Worm (Caenorhabditis elegans) whole organism, mixed stage, embryonic: Measurements from ENCODE around the gene str-206.

ENCODE experiments used
- bed-3 ChIP-seq: fragments of 200-800 bp; sonication (Bioruptor generic); optimal IDR thresholded peaks from 3 replicates; lab custom pipeline; 2018; ENCODE audit warnings: mild to moderate bottlenecking, missing genetic modification characterization, moderate library complexity, missing compliant biosample characterization
- ceh-39 ChIP-seq: fragments of 150-350 bp; optimal IDR thresholded peaks from 2 replicates; lab custom pipeline; 2014; ENCODE audit warnings: missing biosample characterization, missing genetic modification characterization
- ces-1 ChIP-seq: fragments of 150-350 bp; optimal IDR thresholded peaks from 2 replicates; lab custom pipeline; 2014; ENCODE audit warnings: missing biosample characterization, missing genetic modification reagents, missing genetic modification characterization
- cnd-1 ChIP-seq: fragments of 200-800 bp; sonication (Bioruptor generic); optimal IDR thresholded peaks from 2 replicates; lab custom pipeline; 2018; ENCODE audit warnings: mild to moderate bottlenecking, missing genetic modification characterization, missing compliant biosample characterization
- elt-1 ChIP-seq: sonication (generic microtip); optimal IDR thresholded peaks from 2 replicates; lab custom pipeline; 2017; ENCODE audit warnings: missing genetic modification characterization, mild to moderate bottlenecking, missing compliant biosample characterization, antibody characterized with exemption, moderate library complexity, borderline replicate concordance; ENCODE audit not compliant: insufficient read depth
- flh-1 ChIP-seq: fragments of 200-800 bp; sonication (Bioruptor generic); optimal IDR thresholded peaks from 2 replicates; lab custom pipeline; 2018; ENCODE audit warnings: mild to moderate bottlenecking, missing genetic modification characterization, moderate library complexity, missing compliant biosample characterization
- lsy-2 ChIP-seq: fragments of 150-350 bp; optimal IDR thresholded peaks from 2 replicates; lab custom pipeline; 2014; ENCODE audit warnings: missing biosample characterization, missing genetic modification characterization
- nhr-237 ChIP-seq: fragments of 150-350 bp; optimal IDR thresholded peaks from 2 replicates; lab custom pipeline; 2014; ENCODE audit warnings: missing biosample characterization, missing genetic modification characterization
- nhr-76 ChIP-seq: sonication (generic microtip); optimal IDR thresholded peaks from 2 replicates; lab custom pipeline; 2017; ENCODE audit warnings: missing biosample characterization, missing genetic modification characterization
- snpc-4 ChIP-seq: fragments of 150-350 bp; optimal IDR thresholded peaks from 2 replicates; lab custom pipeline; 2014; ENCODE audit warnings: missing biosample characterization, missing genetic modification characterization
- unc-39 ChIP-seq: fragments of 150-350 bp; optimal IDR thresholded peaks from 2 replicates; lab custom pipeline; 2014; ENCODE audit warnings: missing biosample characterization, missing genetic modification characterization
- zip-8 ChIP-seq: fragments of 150-350 bp; optimal IDR thresholded peaks from 2 replicates; lab custom pipeline; 2014; ENCODE audit warnings: missing biosample characterization, missing genetic modification characterization
- ztf-11 ChIP-seq: fragments of 150-350 bp; optimal IDR thresholded peaks from 2 replicates; lab custom pipeline; 2014; ENCODE audit warnings: missing biosample characterization, missing genetic modification characterization

ce11 chrV:6243260-6243659, 25.3 kb downstream of the str-206 start:
- TF ChIP-seq nhr-76 (tag; lab: Kevin White, UChicago) (no peak), elt-1 (no peak), nhr-237 (tag; lab: Kevin White, UChicago) (no peak), unc-39 (no peak), cnd-1 (tag; lab: Kevin White, UChicago) (no peak), snpc-4 (tag; lab: Kevin White, UChicago) (no peak), ces-1 (GFP tag; lab: Kevin White, UChicago) (no peak), ztf-11 (no peak), bed-3 (GFP tag; lab: Kevin White, UChicago) (no peak), lsy-2 (tag; lab: Kevin White, UChicago) (no peak), flh-1 (GFP tag; lab: Kevin White, UChicago) (no peak), zip-8 (tag; lab: Kevin White, UChicago) (no peak), ceh-39 (tag; lab: Kevin White, UChicago) (no peak)
